Fruit fly (Drosophila melanogaster): ENCODE results near the gene CG31810.

The CG31810 gene

DNA sequence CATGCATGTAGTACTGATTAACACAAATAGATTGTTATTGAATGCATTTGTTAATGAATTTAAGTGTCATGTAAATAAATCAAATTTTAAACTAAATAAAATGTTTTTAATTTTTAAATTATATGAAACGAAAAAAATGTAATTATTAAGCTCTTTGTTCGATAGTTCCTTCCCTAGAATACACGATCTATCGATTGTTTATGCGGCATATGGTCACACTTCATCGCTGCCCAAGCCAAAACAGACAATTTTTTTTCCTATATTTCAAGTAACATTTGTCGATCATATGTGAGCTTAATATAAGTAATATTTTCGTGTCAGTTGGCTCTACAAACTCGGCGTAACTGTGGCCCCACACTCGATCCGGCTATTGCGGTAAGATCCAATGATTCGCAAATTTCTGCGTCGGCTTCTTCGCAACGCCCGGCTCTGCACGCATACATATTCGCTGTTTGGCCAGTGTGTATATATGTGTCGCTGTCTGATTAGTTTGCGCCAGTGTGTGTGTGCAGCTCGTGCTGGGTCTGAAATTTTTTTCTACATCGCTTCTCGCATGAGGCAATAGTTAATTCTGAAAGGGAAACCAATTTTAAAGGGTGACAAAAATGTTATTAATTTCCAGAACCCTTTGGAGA, 25.2 kb downstream of the CG31810 start, which contains the start of gene AspRS-m (continued):
- TF ChIP-seq ci (GFP tag; IDR thresholded peaks at IDR 0.05) (no peak), CG9932 (GFP tag; IDR thresholded peaks at IDR 0.05) (peak; percentile 81), CG12071 (GFP tag; optimal IDR thresholded peaks at IDR 0.05) (no peak), YL-1 (GFP tag; optimal IDR thresholded peaks at IDR 0.05) (peak; percentile 73), tgo (GFP tag; IDR thresholded peaks at IDR 0.05) (no peak), Neu2 (GFP tag; optimal IDR thresholded peaks at IDR 0.05; ENCODE audit: borderline replicate concordance) (no peak), CG13424 (tag; optimal IDR thresholded peaks at IDR 0.05) (peak; percentile 42), Gsc (GFP tag; IDR thresholded peaks at IDR 0.05) (no peak), CG33557 (GFP tag; optimal IDR thresholded peaks at IDR 0.05) (no peak), HLH3B (GFP tag; IDR thresholded peaks at IDR 0.05) (no peak), CG5180 (GFP tag; optimal IDR thresholded peaks at IDR 0.05) (no peak), Dek (tag; optimal IDR thresholded peaks at IDR 0.05) (no peak), odd (GFP tag; optimal IDR thresholded peaks at IDR 0.05) (no peak), h (optimal IDR thresholded peaks at IDR 0.05) (no peak), chif (GFP tag; optimal IDR thresholded peaks at IDR 0.05) (no peak), CG8290 (GFP tag; optimal IDR thresholded peaks at IDR 0.05) (no peak), CG8290 (tag; optimal IDR thresholded peaks at IDR 0.05) (no peak), CG9797 (GFP tag; optimal IDR thresholded peaks at IDR 0.05) (peak; percentile 59), CG6813 (GFP tag; optimal IDR thresholded peaks at IDR 0.05) (no peak), Ssrp (tag; optimal IDR thresholded peaks at IDR 0.05) (no peak), Ptx1 (GFP tag; IDR thresholded peaks at IDR 0.05) (peak; percentile 33; the same call in 1 of the 2 replicates), CG6854 (GFP tag; optimal IDR thresholded peaks at IDR 0.05) (no peak), Hand (GFP tag; optimal IDR thresholded peaks at IDR 0.05) (no peak), nau (GFP tag; optimal IDR thresholded peaks at IDR 0.05) (no peak), Atf6 (GFP tag; IDR thresholded peaks at IDR 0.05) (no peak), Hsf (GFP tag; optimal IDR thresholded peaks at IDR 0.05) (peak; percentile 24), Side (GFP tag; optimal IDR thresholded peaks at IDR 0.05) (no peak), usp (GFP tag; optimal IDR thresholded peaks at IDR 0.05) (no peak), CG43689 (GFP tag; IDR thresholded peaks at IDR 0.05) (no peak), CG7556 (GFP tag; optimal IDR thresholded peaks at IDR 0.05) (no peak), CG11560 (tag; IDR thresholded peaks at IDR 0.05) (no peak), CG14667 (GFP tag; IDR thresholded peaks at IDR 0.05) (no peak), CG16863 (GFP tag; optimal IDR thresholded peaks at IDR 0.05) (no peak), pfk (GFP tag; optimal IDR thresholded peaks at IDR 0.05) (no peak), CG6175 (GFP tag; IDR thresholded peaks at IDR 0.05) (no peak), CG17829 (tag; optimal IDR thresholded peaks at IDR 0.05) (peak; percentile 40), CG4404 (GFP tag; IDR thresholded peaks at IDR 0.05) (no peak), Dll (GFP tag; IDR thresholded peaks at IDR 0.05; ENCODE audit: partially characterized antibody) (peak; percentile 89), CG12219 (GFP tag; optimal IDR thresholded peaks at IDR 0.05) (no peak), sens-2 (GFP tag; IDR thresholded peaks at IDR 0.05) (no peak), ems (GFP tag; optimal IDR thresholded peaks at IDR 0.05) (no peak), CG15479 (GFP tag; optimal IDR thresholded peaks at IDR 0.05) (peak; percentile 16), fru (optimal IDR thresholded peaks at IDR 0.05) (no peak), Ada2b (GFP tag; IDR thresholded peaks at IDR 0.05) (no peak), tup (GFP tag; optimal IDR thresholded peaks at IDR 0.05) (no peak), dan (GFP tag; IDR thresholded peaks at IDR 0.05) (no peak), CG12769 (tag; optimal IDR thresholded peaks at IDR 0.05) (no peak), CG11456 (GFP tag; IDR thresholded peaks at IDR 0.05) (no peak), CG17802 (tag; optimal IDR thresholded peaks at IDR 0.05) (no peak), crc (GFP tag; optimal IDR thresholded peaks at IDR 0.05) (no peak), nerfin-1 (tag; optimal IDR thresholded peaks at IDR 0.05) (peak; percentile 72), kay (GFP tag; optimal IDR thresholded peaks at IDR 0.05) (no peak)
